Worm (Caenorhabditis elegans) whole organism, early embryonic: Measurements from ENCODE around the gene wdr-31.

ENCODE experiments used
- F13C5.2 ChIP-seq: sonication (generic microtip); optimal IDR thresholded peaks from 2 replicates; lab custom pipeline; 2017; ENCODE audit warnings: mild to moderate bottlenecking, missing genetic modification characterization, inconsistent platforms, missing compliant biosample characterization
- ama-1 ChIP-seq: fragments of 150-350 bp; optimal IDR thresholded peaks from 2 replicates; lab custom pipeline; 2014
- ceh-13 ChIP-seq: fragments of 200-800 bp; sonication (Bioruptor generic); optimal IDR thresholded peaks from 2 replicates; lab custom pipeline; 2018; ENCODE audit warnings: mild to moderate bottlenecking, missing genetic modification characterization, missing compliant biosample characterization
- flt-1 ChIP-seq: fragments of 200-800 bp; sonication (Bioruptor generic); IDR thresholded peaks from 2 replicates; pipeline ENCODE4 v1.3.6; 2022; ENCODE audit warnings: missing genetic modification characterization, missing compliant biosample characterization
- hmbx-1 ChIP-seq: sonication (generic microtip); optimal IDR thresholded peaks from 2 replicates; lab custom pipeline; 2016; ENCODE audit warnings: mild to moderate bottlenecking, missing genetic modification characterization, missing compliant biosample characterization
- hmg-4 ChIP-seq: fragments of 200-800 bp; sonication (Bioruptor generic); optimal IDR thresholded peaks from 2 replicates; lab custom pipeline; 2018; ENCODE audit warnings: mild to moderate bottlenecking, missing genetic modification characterization, missing compliant biosample characterization
- tbx-11 ChIP-seq: fragments of 200-800 bp; sonication (Bioruptor generic); IDR thresholded peaks from 2 replicates; pipeline ENCODE4 v1.3.6; 2022; ENCODE audit warnings: missing genetic modification characterization, missing compliant biosample characterization

DNA sequence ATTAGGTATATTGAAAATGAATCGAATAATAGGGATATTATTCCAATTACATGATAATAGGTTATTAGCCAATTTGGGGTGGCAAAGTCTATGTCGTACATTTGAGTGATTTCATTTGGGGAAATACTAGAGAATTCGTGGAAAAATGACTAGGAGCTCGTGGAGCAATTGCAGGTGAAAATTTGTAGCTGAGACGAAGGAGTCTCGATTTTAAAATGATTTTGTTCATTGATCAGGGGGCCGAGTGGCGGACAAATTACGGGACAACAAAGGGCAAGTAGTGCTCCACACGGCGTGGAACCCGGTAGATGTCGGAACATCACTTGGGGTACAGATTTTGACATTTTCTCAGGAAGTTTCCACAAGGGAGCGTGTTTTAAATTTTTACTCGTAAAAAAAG lies 36.7 kb downstream of the wdr-31 start, which contains the start of gene sri-62:
- TF ChIP-seq flt-1 (GFP tag; lab: Robert Waterston, UW): no peak
- no peak for TF ChIP-seq ama-1 (lab: Kevin White, UChicago)
- TF ChIP-seq ceh-13 (GFP tag; lab: Kevin White, UChicago): no peak
- TF ChIP-seq tbx-11 (GFP tag; lab: Robert Waterston, UW): no peak
- TF ChIP-seq hmg-4 (GFP tag; lab: Kevin White, UChicago): no peak
- TF ChIP-seq hmbx-1 (tag; lab: Kevin White, UChicago): no peak
- TF ChIP-seq F13C5.2: no peak
